Fruit fly (Drosophila melanogaster) whole organism, wandering third instar larva: Measurements from ENCODE around the gene Cse1.

ENCODE experiments used
- Abd-B ChIP-seq: fragments of >200 bp; optimal IDR thresholded peaks from 2 replicates; lab custom pipeline; 2017; ENCODE audit warnings: missing biosample characterization, missing genetic modification characterization
- CG32264 ChIP-seq: fragments of 200-800 bp; sonication (Bioruptor generic); optimal IDR thresholded peaks from 2 replicates; lab custom pipeline; 2016; ENCODE audit warnings: missing biosample characterization, missing genetic modification characterization
- CrebA ChIP-seq: fragments of 200-800 bp; sonication (Bioruptor generic); optimal IDR thresholded peaks from 2 replicates; lab custom pipeline; 2016; ENCODE audit warnings: missing biosample characterization, mild to moderate bottlenecking, missing genetic modification characterization, borderline replicate concordance
- Dfd ChIP-seq: fragments of >200 bp; optimal IDR thresholded peaks from 2 replicates; lab custom pipeline; 2017; ENCODE audit warnings: missing biosample characterization, missing genetic modification characterization
- Dif ChIP-seq: fragments of 200-275, 200-300 bp; sonication (Bioruptor generic); optimal IDR thresholded peaks from 2 replicates; lab custom pipeline; 2018; ENCODE audit warnings: missing biosample characterization, missing genetic modification characterization; ENCODE audit not compliant: partially characterized antibody
- GATAd ChIP-seq: sonication (Bioruptor generic); optimal IDR thresholded peaks from 2 replicates; lab custom pipeline; 2016; ENCODE audit warnings: missing biosample characterization, missing genetic modification characterization
- HLH106 ChIP-seq: fragments of 200-800 bp; optimal IDR thresholded peaks from 3 replicates; lab custom pipeline; 2019; ENCODE audit warnings: missing biosample characterization, mild to moderate bottlenecking, missing genetic modification characterization, moderate library complexity
- Hnf4 ChIP-seq: fragments of 200-800 bp; sonication (Bioruptor generic); optimal IDR thresholded peaks from 2 replicates; lab custom pipeline; 2016; ENCODE audit warnings: missing biosample characterization, mild to moderate bottlenecking, missing genetic modification characterization
- Hr78 ChIP-seq: fragments of >200 bp; optimal IDR thresholded peaks from 2 replicates; lab custom pipeline; 2017; ENCODE audit warnings: missing biosample characterization, missing genetic modification characterization
- Hr83 ChIP-seq: fragments of 200-300 bp; sonication (Bioruptor generic); optimal IDR thresholded peaks from 2 replicates; lab custom pipeline; 2016; ENCODE audit warnings: missing biosample characterization, mild to moderate bottlenecking, missing genetic modification characterization, moderate library complexity; ENCODE audit not compliant: poor library complexity, severe bottlenecking
- Jra ChIP-seq: sonication (Bioruptor generic); optimal IDR thresholded peaks from 2 replicates; lab custom pipeline; 2016; ENCODE audit warnings: missing biosample characterization, missing genetic modification characterization
- Mio ChIP-seq: sonication (Bioruptor generic); optimal IDR thresholded peaks from 2 replicates; lab custom pipeline; 2016; ENCODE audit warnings: missing biosample characterization, missing genetic modification characterization
- Myc ChIP-seq: fragments of >200 bp; optimal IDR thresholded peaks from 2 replicates; lab custom pipeline; 2017
- N ChIP-seq: fragments of >200 bp; optimal IDR thresholded peaks from 2 replicates; lab custom pipeline; 2018; ENCODE audit warnings: missing biosample characterization, missing external identifiers, missing genetic modification characterization
- OdsH ChIP-seq: fragments of 200-800 bp; sonication (Bioruptor generic); optimal IDR thresholded peaks from 2 replicates; lab custom pipeline; 2016; ENCODE audit warnings: missing biosample characterization, mild to moderate bottlenecking, missing genetic modification characterization
- Rel ChIP-seq, 2 experiments: fragments of 200-800 bp; sonication (Bioruptor generic) in 1 of 2; optimal IDR thresholded peaks; 2 replicates in 1 of 2; 3 replicates in 1 of 2; lab custom pipeline; 2016 to 2019; ENCODE audit warnings: mild to moderate bottlenecking in 2 of 2, missing biosample characterization in 2 of 2, missing genetic modification characterization in 2 of 2, moderate library complexity in 1 of 2
- Sp1 ChIP-seq: fragments of 200-800 bp; sonication (Bioruptor generic); optimal IDR thresholded peaks from 3 replicates; lab custom pipeline; 2019; ENCODE audit warnings: missing biosample characterization, mild to moderate bottlenecking, missing genetic modification characterization, moderate library complexity
- Vsx2 ChIP-seq: fragments of 200-300, 225-300 bp; sonication (Bioruptor generic); optimal IDR thresholded peaks from 2 replicates; lab custom pipeline; 2018; ENCODE audit warnings: missing biosample characterization, missing genetic modification characterization; ENCODE audit not compliant: partially characterized antibody
- br ChIP-seq: fragments of 200-800 bp; sonication (Bioruptor generic); optimal IDR thresholded peaks from 2 replicates; lab custom pipeline; 2016; ENCODE audit warnings: missing biosample characterization, missing genetic modification characterization
- brk ChIP-seq: fragments of 200-800 bp; sonication (Bioruptor generic); optimal IDR thresholded peaks from 2 replicates; lab custom pipeline; 2016; ENCODE audit warnings: missing biosample characterization, mild to moderate bottlenecking, missing genetic modification characterization
- dl ChIP-seq, 2 experiments: fragments of 175-275, 200-275 bp in 1 of 2; fragments of 200-275 bp in 1 of 2; sonication (Bioruptor generic); optimal IDR thresholded peaks; lab custom pipeline; 2018; ENCODE audit warnings: mild to moderate bottlenecking in 2 of 2, missing biosample characterization in 2 of 2, missing genetic modification characterization in 2 of 2, moderate library complexity in 2 of 2; ENCODE audit not compliant: partially characterized antibody in 2 of 2, insufficient read depth in 1 of 2
- dsf ChIP-seq: sonication (Bioruptor generic); optimal IDR thresholded peaks from 2 replicates; lab custom pipeline; 2016; ENCODE audit warnings: missing biosample characterization, missing genetic modification characterization, borderline replicate concordance
- ey ChIP-seq: fragments of 200-800 bp; sonication (Bioruptor generic); optimal IDR thresholded peaks from 2 replicates; lab custom pipeline; 2016; ENCODE audit warnings: missing biosample characterization, missing genetic modification characterization
- foxo ChIP-seq, 2 experiments: fragments of 200-800 bp; sonication (Bioruptor generic); optimal IDR thresholded peaks; 2 replicates in 1 of 2; 3 replicates in 1 of 2; lab custom pipeline; 2016 to 2017; ENCODE audit warnings: missing biosample characterization in 2 of 2, missing genetic modification characterization in 2 of 2
- fru ChIP-seq: fragments of 200-800 bp; sonication (Bioruptor generic); optimal IDR thresholded peaks from 3 replicates; lab custom pipeline; 2016; ENCODE audit warnings: missing biosample characterization, mild to moderate bottlenecking, missing genetic modification characterization
- jim ChIP-seq: fragments of 175-275, 200-325 bp; sonication (Bioruptor generic); optimal IDR thresholded peaks from 2 replicates; lab custom pipeline; 2016; ENCODE audit warnings: missing biosample characterization, mild to moderate bottlenecking, missing genetic modification characterization
- pan ChIP-seq: fragments of >200 bp; optimal IDR thresholded peaks from 2 replicates; lab custom pipeline; 2017
- psq ChIP-seq: fragments of 200-800 bp; sonication (Bioruptor generic); optimal IDR thresholded peaks from 3 replicates; lab custom pipeline; 2017; ENCODE audit warnings: missing biosample characterization, mild to moderate bottlenecking, missing genetic modification characterization, moderate library complexity
- sage ChIP-seq: fragments of 200-800 bp; sonication (Bioruptor generic); optimal IDR thresholded peaks from 2 replicates; lab custom pipeline; 2016; ENCODE audit warnings: missing biosample characterization, mild to moderate bottlenecking, missing genetic modification characterization
- sv ChIP-seq: fragments of 200-800 bp; sonication (Bioruptor generic); optimal IDR thresholded peaks from 3 replicates; lab custom pipeline; 2016; ENCODE audit warnings: missing biosample characterization, missing genetic modification characterization
- tai ChIP-seq: sonication (Bioruptor generic); optimal IDR thresholded peaks from 2 replicates; lab custom pipeline; 2016; ENCODE audit warnings: missing biosample characterization, missing genetic modification characterization
- usp ChIP-seq: fragments of >200 bp; optimal IDR thresholded peaks from 2 replicates; lab custom pipeline; 2017; ENCODE audit warnings: missing biosample characterization, missing genetic modification characterization
- woc ChIP-seq: sonication (Bioruptor generic); optimal IDR thresholded peaks from 2 replicates; lab custom pipeline; 2016; ENCODE audit warnings: missing biosample characterization, mild to moderate bottlenecking, missing genetic modification characterization

Cse1 gene

dm6 chr2L:16850442-16850841 lies 25.4 kb upstream of the Cse1 start:
- TF ChIP-seq dl (GFP tag; optimal IDR thresholded peaks at IDR 0.05; lab: Kevin White, UChicago; ENCODE audit: insufficient read depth in 1 of 2, partially characterized antibody in 2 of 2): no peak

DNA sequence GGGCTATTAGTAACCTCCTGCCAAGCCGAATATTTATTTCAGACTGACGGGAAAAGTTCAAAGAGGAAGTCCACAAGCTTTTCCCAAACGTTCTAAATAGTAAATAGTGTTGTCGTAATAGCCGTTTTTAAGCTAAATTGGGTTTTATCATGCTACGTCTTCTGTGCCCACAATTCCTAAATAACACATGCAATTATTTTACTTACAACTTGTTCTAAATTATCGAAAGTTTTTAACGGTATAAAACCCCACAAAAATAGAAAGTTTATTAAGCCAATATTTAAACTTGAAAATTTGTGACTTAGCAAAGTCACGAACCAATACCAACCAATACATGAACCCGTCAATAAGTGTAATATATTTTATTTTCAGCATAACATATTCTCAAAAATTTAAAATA lies 23.7 kb upstream of the Cse1 start, which contains the start of gene CG13284:
TSS of gene CG13284 (minus strand) at position 47 of the 400 bp plus-strand sequence.
- TF ChIP-seq Mio (GFP tag; lab: Kevin White, UChicago) (no peak), Vsx2 (GFP tag; lab: Kevin White, UChicago) (no peak), jim (no peak), GATAd (no peak), dsf (GFP tag; lab: Kevin White, UChicago) (no peak), ey (GFP tag; lab: Kevin White, UChicago) (no peak), fru (GFP tag; lab: Kevin White, UChicago) (no peak), CrebA (GFP tag; lab: Kevin White, UChicago) (no peak), sv (no peak), OdsH (GFP tag; lab: Kevin White, UChicago) (no peak), psq (GFP tag; lab: Kevin White, UChicago) (no peak), Hnf4 (GFP tag; lab: Kevin White, UChicago) (no peak), brk (GFP tag; lab: Kevin White, UChicago) (no peak), br (GFP tag; lab: Kevin White, UChicago) (no peak), HLH106 (tag; lab: Kevin White, UChicago) (no peak), CG32264 (no peak)

DNA sequence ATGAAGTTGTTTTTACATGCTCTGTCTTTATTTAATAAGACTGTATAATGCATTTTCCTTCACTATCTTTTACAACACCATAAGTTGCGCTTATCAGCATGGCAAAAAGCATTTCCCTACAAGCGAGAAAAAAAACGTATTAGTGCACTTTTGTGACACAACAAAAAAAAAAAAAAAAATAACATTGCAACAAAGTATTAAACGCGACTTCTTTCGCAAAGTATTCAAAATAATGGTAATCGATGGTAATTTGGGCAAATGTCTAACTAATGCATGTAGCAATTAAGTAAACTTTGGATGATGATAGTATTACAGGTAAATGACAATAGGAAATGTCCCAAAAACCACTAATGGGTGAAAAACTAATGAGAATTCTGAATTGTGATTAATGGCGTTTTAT lies 22.9 kb upstream of the Cse1 start:
- no peak for TF ChIP-seq CG32264
- TF ChIP-seq pan (lab: Kevin White, UChicago): no peak
- no peak for TF ChIP-seq Dfd (GFP tag; lab: Kevin White, UChicago)
- TF ChIP-seq foxo (GFP tag; optimal IDR thresholded peaks at IDR 0.05; lab: Kevin White, UChicago): no peak
- TF ChIP-seq Hnf4 (GFP tag; lab: Kevin White, UChicago): no peak
- no peak for TF ChIP-seq Sp1 (GFP tag; lab: Kevin White, UChicago)
- no peak for TF ChIP-seq Mio (GFP tag; lab: Kevin White, UChicago)
- no peak for TF ChIP-seq Rel (GFP tag; optimal IDR thresholded peaks at IDR 0.05; lab: Kevin White, UChicago)
- no peak for TF ChIP-seq Rel (tag; optimal IDR thresholded peaks at IDR 0.05; lab: Kevin White, UChicago)
- TF ChIP-seq sv: no peak
- TF ChIP-seq HLH106 (tag; lab: Kevin White, UChicago): no peak
- TF ChIP-seq Vsx2 (GFP tag; lab: Kevin White, UChicago): no peak
- TF ChIP-seq Abd-B (GFP tag; lab: Kevin White, UChicago): no peak
- no peak for TF ChIP-seq woc
- no peak for TF ChIP-seq Myc (lab: Kevin White, UChicago)
- TF ChIP-seq brk (GFP tag; lab: Kevin White, UChicago): no peak
- no peak for TF ChIP-seq br (GFP tag; lab: Kevin White, UChicago)
- TF ChIP-seq Hr78 (GFP tag; lab: Kevin White, UChicago): no peak
- no peak for TF ChIP-seq tai
- no peak for TF ChIP-seq fru (GFP tag; lab: Kevin White, UChicago)
- TF ChIP-seq OdsH (GFP tag; lab: Kevin White, UChicago): no peak

- no peak for TF ChIP-seq Hr83
- TF ChIP-seq Sp1 (GFP tag; lab: Kevin White, UChicago): no peak
- TF ChIP-seq ey (GFP tag; lab: Kevin White, UChicago): no peak
- no peak for TF ChIP-seq dl (GFP tag; optimal IDR thresholded peaks at IDR 0.05; lab: Kevin White, UChicago; ENCODE audit: insufficient read depth in 1 of 2, partially characterized antibody in 2 of 2)
- no peak for TF ChIP-seq Hr78 (GFP tag; lab: Kevin White, UChicago)
- TF ChIP-seq CrebA (GFP tag; lab: Kevin White, UChicago): no peak
- no peak for TF ChIP-seq Dif (GFP tag; lab: Kevin White, UChicago)
- TF ChIP-seq fru (GFP tag; lab: Kevin White, UChicago): no peak
Observed at dm6 chr2L:16846742-16847346, 21.8 kb upstream of the Cse1 start.

dm6 chr2L:16845179-16845578 lies 20.2 kb upstream of the Cse1 start:
- no peak for TF ChIP-seq dsf (GFP tag; lab: Kevin White, UChicago)
- TF ChIP-seq tai: no peak
- TF ChIP-seq foxo (GFP tag; optimal IDR thresholded peaks at IDR 0.05; lab: Kevin White, UChicago): no peak
- no peak for TF ChIP-seq sage (GFP tag; lab: Kevin White, UChicago)
- TF ChIP-seq Hr83: no peak
- TF ChIP-seq sv: no peak
- no peak for TF ChIP-seq Dif (GFP tag; lab: Kevin White, UChicago)
- no peak for TF ChIP-seq Jra (GFP tag; lab: Kevin White, UChicago)
- TF ChIP-seq usp (GFP tag; lab: Kevin White, UChicago): no peak
- no peak for TF ChIP-seq Rel (GFP tag; optimal IDR thresholded peaks at IDR 0.05; lab: Kevin White, UChicago)
- no peak for TF ChIP-seq Rel (tag; optimal IDR thresholded peaks at IDR 0.05; lab: Kevin White, UChicago)
- TF ChIP-seq Abd-B (GFP tag; lab: Kevin White, UChicago): no peak
- TF ChIP-seq Vsx2 (GFP tag; lab: Kevin White, UChicago): no peak
- no peak for TF ChIP-seq N (GFP tag; lab: Kevin White, UChicago)
- TF ChIP-seq OdsH (GFP tag; lab: Kevin White, UChicago): no peak
- TF ChIP-seq GATAd: no peak
- no peak for TF ChIP-seq psq (GFP tag; lab: Kevin White, UChicago)
- no peak for TF ChIP-seq Hnf4 (GFP tag; lab: Kevin White, UChicago)
- TF ChIP-seq HLH106 (tag; lab: Kevin White, UChicago): no peak
- no peak for TF ChIP-seq br (GFP tag; lab: Kevin White, UChicago)
